Worm (Caenorhabditis elegans): ENCODE results near the gene Y32H12A.1.
A peak's percentile ranks its signal among the peaks of the same experiment; 100 is the strongest.

DNA sequence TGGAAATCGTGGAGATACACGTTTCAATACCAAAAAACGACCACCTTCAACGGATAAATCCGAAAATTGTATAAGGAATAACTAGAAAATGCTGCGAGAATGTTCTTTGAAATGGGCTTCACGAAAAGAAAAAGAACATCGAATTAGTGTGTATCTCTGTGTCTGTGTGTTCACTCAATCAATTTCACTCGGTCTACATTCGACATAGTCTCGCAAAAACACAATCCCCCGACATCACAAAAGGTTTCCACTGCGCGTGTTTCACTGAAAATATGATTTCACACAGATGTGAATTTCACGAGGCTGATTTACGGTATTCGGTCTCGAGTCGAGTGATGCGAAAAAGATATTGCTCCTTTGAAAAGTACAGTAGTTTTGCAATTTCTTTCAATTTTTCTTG lies 11.7 kb downstream of the Y32H12A.1 start:
- TF ChIP-seq rbr-2 (tag; optimal IDR thresholded peaks at IDR 0.05) (no peak), egl-27 (tag; optimal IDR thresholded peaks at IDR 0.05) (no peak), mdl-1 (tag; optimal IDR thresholded peaks at IDR 0.05) (no peak), ama-1 (optimal IDR thresholded peaks at IDR 0.05) (no peak), daf-12 (tag; optimal IDR thresholded peaks at IDR 0.05) (no peak), fkh-10 (GFP tag; optimal IDR thresholded peaks at IDR 0.05) (peak; percentile 88), unc-39 (tag; optimal IDR thresholded peaks at IDR 0.05) (no peak), dve-1 (tag; optimal IDR thresholded peaks at IDR 0.05; ENCODE audit: insufficient read depth) (no peak), pqm-1 (tag; optimal IDR thresholded peaks at IDR 0.05) (no peak), ceh-28 (tag; optimal IDR thresholded peaks at IDR 0.05) (no peak), zip-2 (tag; optimal IDR thresholded peaks at IDR 0.05) (no peak), unc-130 (GFP tag; optimal IDR thresholded peaks at IDR 0.05) (no peak)

All from whole organism, L4 larva.